Fruit fly (Drosophila melanogaster) whole organism, prepupa: ENCODE results near the gene CG11438.

ENCODE experiments used
- CG10631 ChIP-seq: fragments of 200-800 bp; sonication (Bioruptor generic); optimal IDR thresholded peaks from 2 replicates; lab custom pipeline; 2016; ENCODE audit warnings: missing biosample characterization, missing genetic modification characterization
- CG10669 ChIP-seq: fragments of 200-800 bp; sonication (Bioruptor generic); optimal IDR thresholded peaks from 3 replicates; lab custom pipeline; 2018; ENCODE audit warnings: missing biosample characterization, mild to moderate bottlenecking, missing genetic modification characterization, moderate library complexity
- CG11762 ChIP-seq: fragments of 200-800 bp; sonication (Bioruptor generic); optimal IDR thresholded peaks from 3 replicates; lab custom pipeline; 2016; ENCODE audit warnings: missing biosample characterization, missing genetic modification characterization; ENCODE audit not compliant: insufficient read depth
- CG11902 ChIP-seq: fragments of 200-800 bp; sonication (Bioruptor generic); optimal IDR thresholded peaks from 3 replicates; lab custom pipeline; 2016; ENCODE audit warnings: missing biosample characterization, missing genetic modification characterization
- CG15336 ChIP-seq: fragments of 200-800 bp; sonication (Bioruptor generic); IDR thresholded peaks from 2 replicates; pipeline ENCODE4 v1.3.6; 2022; ENCODE audit warnings: missing biosample characterization, missing genetic modification characterization
- CG16779 ChIP-seq: fragments of 200-800 bp; sonication (Bioruptor generic); optimal IDR thresholded peaks from 3 replicates; lab custom pipeline; 2017; ENCODE audit warnings: missing biosample characterization, mild to moderate bottlenecking, missing genetic modification characterization
- CG31627 ChIP-seq: fragments of 200-800 bp; sonication (Bioruptor generic); optimal IDR thresholded peaks from 3 replicates; lab custom pipeline; 2016; ENCODE audit warnings: missing biosample characterization, missing genetic modification characterization
- CG32006 ChIP-seq: fragments of 200-800 bp; sonication (Bioruptor generic); optimal IDR thresholded peaks from 3 replicates; lab custom pipeline; 2017; ENCODE audit warnings: missing biosample characterization, mild to moderate bottlenecking, missing genetic modification characterization
- CG34406 ChIP-seq: fragments of 200-800 bp; sonication (Bioruptor generic); optimal IDR thresholded peaks from 3 replicates; lab custom pipeline; 2016; ENCODE audit warnings: missing biosample characterization, missing genetic modification characterization
- CG3919 ChIP-seq: fragments of 200-800 bp; sonication (Bioruptor generic); optimal IDR thresholded peaks from 3 replicates; lab custom pipeline; 2016; ENCODE audit warnings: missing biosample characterization, missing genetic modification characterization
- CG4318 ChIP-seq: fragments of 200-800 bp; sonication (Bioruptor generic); optimal IDR thresholded peaks from 3 replicates; lab custom pipeline; 2017; ENCODE audit warnings: missing biosample characterization, mild to moderate bottlenecking, missing genetic modification characterization
- CG6792 ChIP-seq: fragments of 200-800 bp; sonication (Bioruptor generic); optimal IDR thresholded peaks from 3 replicates; lab custom pipeline; 2016; ENCODE audit warnings: missing biosample characterization, missing genetic modification characterization
- CG6808 ChIP-seq: fragments of 200-800 bp; sonication (Bioruptor generic); optimal IDR thresholded peaks from 3 replicates; lab custom pipeline; 2017; ENCODE audit warnings: missing biosample characterization, missing genetic modification characterization, mild to moderate bottlenecking, moderate library complexity, missing genetic modification reagents
- CG6854 ChIP-seq: fragments of 200-800 bp; sonication (Bioruptor generic); optimal IDR thresholded peaks from 2 replicates; lab custom pipeline; 2017; ENCODE audit warnings: missing biosample characterization, mild to moderate bottlenecking, missing genetic modification characterization
- CG7368 ChIP-seq: fragments of 200-800 bp; sonication (Bioruptor generic); optimal IDR thresholded peaks from 3 replicates; lab custom pipeline; 2016; ENCODE audit warnings: missing biosample characterization, missing genetic modification characterization
- CG8319 ChIP-seq: fragments of 200-800 bp; sonication (Bioruptor generic); optimal IDR thresholded peaks from 3 replicates; lab custom pipeline; 2016; ENCODE audit warnings: missing biosample characterization, missing genetic modification characterization
- CG8632 ChIP-seq: fragments of 200-800 bp; sonication (Bioruptor generic); optimal IDR thresholded peaks from 3 replicates; lab custom pipeline; 2016; ENCODE audit warnings: missing biosample characterization, missing genetic modification characterization
- CG9139 ChIP-seq: fragments of 200-800 bp; sonication (Bioruptor generic); optimal IDR thresholded peaks from 3 replicates; lab custom pipeline; 2017; ENCODE audit warnings: missing biosample characterization, mild to moderate bottlenecking, missing genetic modification characterization
- Eip75B ChIP-seq: fragments of 200-800 bp; sonication (Bioruptor generic); optimal IDR thresholded peaks from 3 replicates; lab custom pipeline; 2016; ENCODE audit warnings: missing biosample characterization, missing genetic modification characterization
- Eip93F ChIP-seq: fragments of 200-800 bp; sonication (Bioruptor generic); optimal IDR thresholded peaks from 2 replicates; lab custom pipeline; 2016; ENCODE audit warnings: missing biosample characterization, mild to moderate bottlenecking, missing genetic modification characterization
- Gug ChIP-seq: fragments of 200-800 bp; sonication (Bioruptor generic); IDR thresholded peaks from 2 replicates; pipeline ENCODE4 v1.3.6; 2022; ENCODE audit warnings: missing biosample characterization, missing genetic modification characterization
- Hr39 ChIP-seq: fragments of 200-800 bp; sonication (Bioruptor generic); optimal IDR thresholded peaks from 2 replicates; lab custom pipeline; 2016; ENCODE audit warnings: missing biosample characterization, missing genetic modification characterization
- Hr4 ChIP-seq: fragments of 200-800 bp; sonication (Bioruptor generic); optimal IDR thresholded peaks from 3 replicates; lab custom pipeline; 2016; ENCODE audit warnings: missing biosample characterization, missing genetic modification characterization
- Lpt ChIP-seq: fragments of 200-800 bp; sonication (Bioruptor generic); optimal IDR thresholded peaks from 3 replicates; lab custom pipeline; 2016; ENCODE audit warnings: missing biosample characterization, missing genetic modification characterization
- Sox14 ChIP-seq: fragments of 200-800 bp; sonication (Bioruptor generic); optimal IDR thresholded peaks from 3 replicates; lab custom pipeline; 2016; ENCODE audit warnings: missing biosample characterization, missing genetic modification characterization
- Sox15 ChIP-seq: fragments of 200-800 bp; sonication (Bioruptor generic); optimal IDR thresholded peaks from 3 replicates; lab custom pipeline; 2016; ENCODE audit warnings: missing biosample characterization, missing genetic modification characterization
- achi ChIP-seq: fragments of 200-800 bp; sonication (Bioruptor generic); optimal IDR thresholded peaks from 3 replicates; lab custom pipeline; 2016; ENCODE audit warnings: missing biosample characterization, missing genetic modification characterization
- acj6 ChIP-seq: fragments of 200-800 bp; sonication (Bioruptor generic); optimal IDR thresholded peaks from 3 replicates; lab custom pipeline; 2016; ENCODE audit warnings: missing biosample characterization, missing genetic modification characterization
- cyc ChIP-seq: fragments of 200-800 bp; sonication (Bioruptor generic); optimal IDR thresholded peaks from 3 replicates; lab custom pipeline; 2016; ENCODE audit warnings: missing biosample characterization, missing genetic modification characterization
- dac ChIP-seq: fragments of 200-800 bp; sonication (Bioruptor generic); optimal IDR thresholded peaks from 2 replicates; lab custom pipeline; 2017; ENCODE audit warnings: missing biosample characterization, mild to moderate bottlenecking, missing genetic modification characterization
- eg ChIP-seq: fragments of 200-800 bp; sonication (Bioruptor generic); IDR thresholded peaks from 3 replicates; pipeline ENCODE4 v1.3.6; 2022; ENCODE audit warnings: missing biosample characterization, missing genetic modification characterization
- pdm3 ChIP-seq: fragments of 200-800 bp; sonication (Bioruptor generic); optimal IDR thresholded peaks from 3 replicates; lab custom pipeline; 2016; ENCODE audit warnings: missing biosample characterization, missing genetic modification characterization
- spab ChIP-seq: fragments of 200-800 bp; sonication (Bioruptor generic); optimal IDR thresholded peaks from 2 replicates; lab custom pipeline; 2017; ENCODE audit warnings: missing biosample characterization, mild to moderate bottlenecking, missing genetic modification characterization, missing genetic modification reagents
- ss ChIP-seq, 2 experiments: fragments of 200-800 bp; sonication (Bioruptor generic); optimal IDR thresholded peaks; 2 replicates in 1 of 2; 3 replicates in 1 of 2; lab custom pipeline; 2017 to 2018; ENCODE audit warnings: mild to moderate bottlenecking in 2 of 2, missing biosample characterization in 2 of 2, missing genetic modification characterization in 2 of 2, moderate library complexity in 1 of 2
- svp ChIP-seq: fragments of 200-800 bp; sonication (Bioruptor generic); peaks from one replicate; lab custom pipeline; 2016; ENCODE audit warnings: missing biosample characterization, missing genetic modification characterization
- topi ChIP-seq: fragments of 200-800 bp; sonication (Bioruptor generic); optimal IDR thresholded peaks from 3 replicates; lab custom pipeline; 2016; ENCODE audit warnings: missing biosample characterization, missing genetic modification characterization

The CG11438 gene

dm6 chr3L:22503730-22504129 lies 38.3 kb downstream of the CG11438 start, which contains the start of gene CG43331:
Gene CG43331, minus strand, starts transcription at chr3L:22503830.
- TF ChIP-seq pdm3 (GFP tag; lab: Kevin White, UChicago) (no peak), CG6792 (GFP tag; lab: Kevin White, UChicago) (no peak), Hr39 (GFP tag; lab: Kevin White, UChicago) (no peak), CG31627 (no peak), achi (GFP tag; lab: Kevin White, UChicago) (no peak), CG16779 (tag; lab: Kevin White, UChicago) (no peak), acj6 (GFP tag; lab: Kevin White, UChicago) (no peak), CG34406 (GFP tag; lab: Kevin White, UChicago) (no peak), Sox14 (GFP tag; lab: Kevin White, UChicago) (no peak), CG32006 (GFP tag; lab: Kevin White, UChicago) (no peak), CG8319 (GFP tag; lab: Kevin White, UChicago) (no peak), CG10631 (GFP tag; lab: Kevin White, UChicago) (no peak), CG9139 (no peak)
- TF ChIP-seq, all 60 proteins: peak for 0

dm6 chr3L:22504323-22504722 lies 38.9 kb downstream of the CG11438 start, which contains the start of gene CG43330:
Gene CG43330, minus strand, starts transcription at chr3L:22504423.
- TF ChIP-seq CG3919 (GFP tag; lab: Kevin White, UChicago), result no peak
- TF ChIP-seq CG4318, result no peak
- no peak for TF ChIP-seq Eip93F (GFP tag; lab: Kevin White, UChicago)
- TF ChIP-seq CG8632, result no peak
- TF ChIP-seq ss (GFP tag; optimal IDR thresholded peaks at IDR 0.05; lab: Kevin White, UChicago), result no peak
- TF ChIP-seq Gug (GFP tag; lab: Robert Waterston, UW), result no peak
- no peak for TF ChIP-seq cyc (GFP tag; lab: Kevin White, UChicago)
- TF ChIP-seq spab (GFP tag; lab: Kevin White, UChicago), result no peak
- no peak for TF ChIP-seq eg (GFP tag; lab: Robert Waterston, UW)
- TF ChIP-seq Sox14 (GFP tag; lab: Kevin White, UChicago), result no peak
- TF ChIP-seq CG6808 (GFP tag; lab: Kevin White, UChicago), result no peak
- TF ChIP-seq CG6854, result no peak
- no peak for TF ChIP-seq dac (GFP tag; lab: Kevin White, UChicago)
- TF ChIP-seq CG11902 (GFP tag; lab: Kevin White, UChicago), result no peak
- TF ChIP-seq Eip75B (GFP tag; lab: Kevin White, UChicago), result no peak

- TF ChIP-seq CG7368 (GFP tag; lab: Kevin White, UChicago), result no peak
- no peak for TF ChIP-seq CG15336 (GFP tag; lab: Robert Waterston, UW)
- no peak for TF ChIP-seq CG11762 (GFP tag; lab: Kevin White, UChicago)
- TF ChIP-seq Gug (GFP tag; lab: Robert Waterston, UW), result no peak
- no peak for TF ChIP-seq Hr4 (GFP tag; lab: Kevin White, UChicago)
- no peak for TF ChIP-seq Lpt
- no peak for TF ChIP-seq topi
- TF ChIP-seq CG16779 (tag; lab: Kevin White, UChicago), result no peak
- TF ChIP-seq svp, result no peak
- no peak for TF ChIP-seq dac (GFP tag; lab: Kevin White, UChicago)
- TF ChIP-seq Sox15 (GFP tag; lab: Kevin White, UChicago), result no peak
- TF ChIP-seq CG10669 (GFP tag; lab: Kevin White, UChicago), result no peak
- no peak for TF ChIP-seq Sox14 (GFP tag; lab: Kevin White, UChicago)
Measured at dm6 chr3L:22505118-22505517, 39.7 kb downstream of the CG11438 start, which contains the start of gene CG43329. Gene CG43329, minus strand, starts transcription at chr3L:22505218.
